Fruit fly (Drosophila melanogaster): ENCODE data around the gene CG33258.

- TF ChIP-seq EcR (GFP tag; optimal IDR thresholded peaks at IDR 0.05) (no peak), CG13204 (GFP tag; optimal IDR thresholded peaks at IDR 0.05) (no peak), CG8159 (tag; optimal IDR thresholded peaks at IDR 0.05) (no peak)
Observed at dm6 chr3L:16050887-16051258, 31.5 kb upstream of the CG33258 start, which contains the start of gene Diap1.

All from whole organism, pupa.